Worm (Caenorhabditis elegans): ENCODE results near the gene ell-1.

DNA sequence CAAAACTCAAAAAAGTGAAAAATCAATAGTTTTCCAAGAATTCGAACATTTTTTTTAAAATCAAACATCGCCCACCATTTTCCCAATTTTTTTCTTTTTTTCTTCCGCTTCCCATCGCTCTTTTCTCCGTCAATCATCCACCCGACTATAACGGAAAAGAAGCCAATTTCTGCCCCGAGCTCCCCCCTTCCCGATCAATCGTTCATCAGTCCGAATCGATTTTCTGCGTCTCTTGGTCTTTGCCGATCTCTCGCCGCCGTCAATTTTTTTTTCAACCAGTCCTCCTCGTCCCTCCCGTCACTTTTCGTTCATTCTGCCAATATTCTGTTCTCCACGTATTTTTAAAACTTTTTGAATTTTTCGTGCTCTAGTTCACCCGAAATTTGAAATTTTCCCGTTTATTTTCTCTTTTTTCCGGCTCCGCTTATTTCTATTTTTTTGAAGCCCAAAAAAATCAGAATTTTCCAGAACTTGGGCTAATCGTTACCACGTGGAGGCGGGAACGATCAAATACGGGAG is at the start of gene ell-1:
- TF ChIP-seq flt-1 (GFP tag; IDR thresholded peaks at IDR 0.05): no peak
- no peak for TF ChIP-seq cog-1 (tag; optimal IDR thresholded peaks at IDR 0.05)
- no peak for TF ChIP-seq ref-1 (GFP tag; conservative IDR thresholded peaks at IDR 0.05)
- TF ChIP-seq klf-2 (GFP tag; conservative IDR thresholded peaks at IDR 0.05): no peak
- TF ChIP-seq ztf-23 (GFP tag; IDR thresholded peaks at IDR 0.05): no peak
- no peak for TF ChIP-seq T22C8.4 (GFP tag; IDR thresholded peaks at IDR 0.05)
